Worm (Caenorhabditis elegans) whole organism, mixed stage, embryonic: Measurements from ENCODE around the gene C04C11.1.
"Not testable (repeated sequence)": the region's sequence is repeated elsewhere in the genome, so short reads cannot be mapped to it uniquely, and the experiment has no call there.

Experiments used
- M03D4.4 ChIP-seq: sonication (generic microtip); optimal IDR thresholded peaks from 2 replicates; lab custom pipeline; 2017; ENCODE audit warnings: mild to moderate bottlenecking, missing genetic modification characterization, missing compliant biosample characterization
- bed-3 ChIP-seq: fragments of 200-800 bp; sonication (Bioruptor generic); optimal IDR thresholded peaks from 3 replicates; lab custom pipeline; 2018; ENCODE audit warnings: mild to moderate bottlenecking, missing genetic modification characterization, moderate library complexity, missing compliant biosample characterization
- ceh-39 ChIP-seq: fragments of 150-350 bp; optimal IDR thresholded peaks from 2 replicates; lab custom pipeline; 2014; ENCODE audit warnings: missing biosample characterization, missing genetic modification characterization
- ceh-43 ChIP-seq: fragments of 200-800 bp; sonication (Bioruptor generic); optimal IDR thresholded peaks from 2 replicates; lab custom pipeline; 2018; ENCODE audit warnings: mild to moderate bottlenecking, missing genetic modification characterization, moderate library complexity, missing compliant biosample characterization
- ceh-83 ChIP-seq: fragments of 200-800 bp; sonication (Bioruptor generic); optimal IDR thresholded peaks from 2 replicates; lab custom pipeline; 2018; ENCODE audit warnings: mild to moderate bottlenecking, missing genetic modification characterization, missing compliant biosample characterization
- ces-1 ChIP-seq: fragments of 150-350 bp; optimal IDR thresholded peaks from 2 replicates; lab custom pipeline; 2014; ENCODE audit warnings: missing biosample characterization, missing genetic modification reagents, missing genetic modification characterization
- cnd-1 ChIP-seq: fragments of 200-800 bp; sonication (Bioruptor generic); optimal IDR thresholded peaks from 2 replicates; lab custom pipeline; 2018; ENCODE audit warnings: mild to moderate bottlenecking, missing genetic modification characterization, missing compliant biosample characterization
- elt-3 ChIP-seq: fragments of 150-350 bp; optimal IDR thresholded peaks from 2 replicates; lab custom pipeline; 2014; ENCODE audit warnings: missing biosample characterization, missing genetic modification characterization
- flh-1 ChIP-seq: fragments of 200-800 bp; sonication (Bioruptor generic); optimal IDR thresholded peaks from 2 replicates; lab custom pipeline; 2018; ENCODE audit warnings: mild to moderate bottlenecking, missing genetic modification characterization, moderate library complexity, missing compliant biosample characterization
- hlh-1 ChIP-seq: fragments of 150-350 bp; optimal IDR thresholded peaks from 2 replicates; lab custom pipeline; 2014; ENCODE audit warnings: missing biosample characterization, missing genetic modification reagents, missing genetic modification characterization
- lin-13 ChIP-seq: fragments of 150-350 bp; optimal IDR thresholded peaks from 2 replicates; lab custom pipeline; 2014; ENCODE audit warnings: missing biosample characterization, missing genetic modification characterization
- lin-32 ChIP-seq: fragments of 200-800 bp; sonication (Bioruptor generic); optimal IDR thresholded peaks from 2 replicates; lab custom pipeline; 2018; ENCODE audit warnings: mild to moderate bottlenecking, missing genetic modification characterization, missing compliant biosample characterization
- lsy-2 ChIP-seq: fragments of 150-350 bp; optimal IDR thresholded peaks from 2 replicates; lab custom pipeline; 2014; ENCODE audit warnings: missing biosample characterization, missing genetic modification characterization
- mab-5 ChIP-seq: fragments of 150-350 bp; optimal IDR thresholded peaks from 2 replicates; lab custom pipeline; 2014; ENCODE audit warnings: missing biosample characterization, missing genetic modification characterization
- mep-1 ChIP-seq: fragments of 150-350 bp; optimal IDR thresholded peaks from 2 replicates; lab custom pipeline; 2017; ENCODE audit warnings: missing biosample characterization, missing genetic modification reagents, missing genetic modification characterization, inconsistent platforms
- mls-2 ChIP-seq: sonication (generic microtip); optimal IDR thresholded peaks from 2 replicates; lab custom pipeline; 2016; ENCODE audit warnings: mild to moderate bottlenecking, missing genetic modification characterization, moderate library complexity, missing compliant biosample characterization
- nhr-237 ChIP-seq: fragments of 150-350 bp; optimal IDR thresholded peaks from 2 replicates; lab custom pipeline; 2014; ENCODE audit warnings: missing biosample characterization, missing genetic modification characterization
- pha-4 ChIP-seq: fragments of 150-350 bp; optimal IDR thresholded peaks from 2 replicates; lab custom pipeline; 2018; ENCODE audit warnings: missing biosample characterization, missing genetic modification reagents, missing genetic modification characterization
- snpc-4 ChIP-seq: fragments of 150-350 bp; optimal IDR thresholded peaks from 2 replicates; lab custom pipeline; 2014; ENCODE audit warnings: missing biosample characterization, missing genetic modification characterization
- sptf-1 ChIP-seq: sonication (generic microtip); optimal IDR thresholded peaks from 2 replicates; lab custom pipeline; 2017; ENCODE audit warnings: mild to moderate bottlenecking, missing genetic modification characterization, moderate library complexity, missing compliant biosample characterization
- tbx-8 ChIP-seq: fragments of 200-800 bp; sonication (Bioruptor generic); optimal IDR thresholded peaks from 2 replicates; lab custom pipeline; 2018; ENCODE audit warnings: mild to moderate bottlenecking, missing genetic modification characterization, moderate library complexity, missing compliant biosample characterization
- unc-120 ChIP-seq: sonication (generic microtip); optimal IDR thresholded peaks from 2 replicates; lab custom pipeline; 2017; ENCODE audit warnings: missing genetic modification characterization, missing compliant biosample characterization; ENCODE audit not compliant: poor library complexity, severe bottlenecking
- unc-39 ChIP-seq: fragments of 150-350 bp; optimal IDR thresholded peaks from 2 replicates; lab custom pipeline; 2014; ENCODE audit warnings: missing biosample characterization, missing genetic modification characterization
- unc-62 ChIP-seq: fragments of 150-350 bp; optimal IDR thresholded peaks from 2 replicates; lab custom pipeline; 2014; ENCODE audit warnings: missing biosample characterization, missing genetic modification reagents, missing genetic modification characterization
- zip-8 ChIP-seq: fragments of 150-350 bp; optimal IDR thresholded peaks from 2 replicates; lab custom pipeline; 2014; ENCODE audit warnings: missing biosample characterization, missing genetic modification characterization

Gene C04C11.1

DNA sequence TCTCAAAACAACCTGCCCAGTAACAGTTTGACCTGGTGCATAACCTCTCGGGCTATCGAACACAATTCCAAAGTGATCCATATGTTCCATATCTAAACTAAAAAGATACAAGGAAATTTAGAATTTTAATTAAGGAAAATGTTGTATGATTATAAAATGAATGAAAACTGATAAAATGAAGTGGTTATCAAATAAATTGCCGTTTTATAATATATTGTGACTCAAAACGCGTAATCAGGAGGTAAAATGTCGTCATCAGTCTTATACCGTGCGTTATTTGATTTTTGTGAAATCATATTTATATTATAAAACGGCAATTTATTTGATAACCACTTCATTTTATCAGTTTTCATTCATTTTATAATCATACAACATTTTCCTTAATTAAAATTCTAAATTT, 40.0 kb upstream of the C04C11.1 start, which contains the start of gene arrd-24:
TSS of gene arrd-24 (minus strand) at position 101 of the 400 bp plus-strand sequence.
- not testable (repeated sequence) for TF ChIP-seq bed-3; ceh-39 (tag; lab: Kevin White, UChicago); unc-62

DNA sequence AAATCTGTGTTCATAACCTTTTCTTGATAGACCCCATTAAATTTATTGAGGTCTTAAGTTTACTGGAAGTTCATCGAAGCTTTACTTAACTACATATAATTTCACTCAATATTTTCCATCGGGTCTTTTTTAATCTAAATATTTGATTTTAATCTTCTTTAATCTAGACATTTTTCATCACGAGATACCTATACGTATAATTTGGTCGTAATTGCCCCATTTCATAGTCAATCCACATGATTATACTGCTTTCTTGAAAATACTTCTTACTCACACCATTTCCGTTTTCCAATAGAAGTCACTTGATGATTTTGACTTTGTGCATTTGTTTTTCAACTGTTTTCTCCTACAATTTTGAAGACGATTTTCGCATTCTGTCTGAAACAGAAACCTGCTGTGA, 34.1 kb upstream of the C04C11.1 start, which contains the start of gene irld-24:
TSS of gene irld-24 (plus strand) at position 301 of the 400 bp plus-strand sequence.
- TF ChIP-seq M03D4.4 (tag; lab: Kevin White, UChicago), result no peak
- no peak for TF ChIP-seq ceh-39 (tag; lab: Kevin White, UChicago)
- no peak for TF ChIP-seq flh-1 (GFP tag; lab: Kevin White, UChicago)
- no peak for TF ChIP-seq mep-1 (tag; lab: Kevin White, UChicago)
- TF ChIP-seq unc-39, result no peak
- no peak for TF ChIP-seq ces-1 (GFP tag; lab: Kevin White, UChicago)
- no peak for TF ChIP-seq ceh-43 (GFP tag; lab: Kevin White, UChicago)
- TF ChIP-seq lin-32, result no peak
- TF ChIP-seq elt-3 (tag; lab: Kevin White, UChicago), result no peak

DNA sequence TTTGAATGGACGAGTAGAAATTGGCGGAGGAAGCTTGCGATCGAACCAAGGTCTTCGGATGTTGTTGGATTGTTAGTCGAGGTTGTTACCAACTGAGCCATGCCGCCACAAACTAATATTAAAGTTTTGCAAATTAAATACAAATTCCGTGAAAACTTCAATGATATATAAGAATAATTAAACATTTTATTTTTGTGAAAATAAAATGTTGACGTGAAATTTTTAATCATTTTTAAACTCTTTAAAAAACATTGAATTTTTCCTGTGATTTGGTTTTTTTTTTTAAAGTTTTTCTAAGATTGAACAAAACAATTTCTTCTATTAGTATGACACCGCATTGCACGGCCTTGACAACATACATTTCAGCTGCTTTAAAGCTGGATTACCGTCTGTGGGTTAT, 29.7 kb upstream of the C04C11.1 start, which contains the start of gene C31E10.11:
TSS of gene C31E10.11 (minus strand) at position 101 of the 400 bp plus-strand sequence.
- TF ChIP-seq bed-3, result no peak
- no peak for TF ChIP-seq tbx-8
- no peak for TF ChIP-seq zip-8
- no peak for TF ChIP-seq ceh-83 (GFP tag; lab: Kevin White, UChicago)
- TF ChIP-seq, all 35 proteins: peak for 0

DNA sequence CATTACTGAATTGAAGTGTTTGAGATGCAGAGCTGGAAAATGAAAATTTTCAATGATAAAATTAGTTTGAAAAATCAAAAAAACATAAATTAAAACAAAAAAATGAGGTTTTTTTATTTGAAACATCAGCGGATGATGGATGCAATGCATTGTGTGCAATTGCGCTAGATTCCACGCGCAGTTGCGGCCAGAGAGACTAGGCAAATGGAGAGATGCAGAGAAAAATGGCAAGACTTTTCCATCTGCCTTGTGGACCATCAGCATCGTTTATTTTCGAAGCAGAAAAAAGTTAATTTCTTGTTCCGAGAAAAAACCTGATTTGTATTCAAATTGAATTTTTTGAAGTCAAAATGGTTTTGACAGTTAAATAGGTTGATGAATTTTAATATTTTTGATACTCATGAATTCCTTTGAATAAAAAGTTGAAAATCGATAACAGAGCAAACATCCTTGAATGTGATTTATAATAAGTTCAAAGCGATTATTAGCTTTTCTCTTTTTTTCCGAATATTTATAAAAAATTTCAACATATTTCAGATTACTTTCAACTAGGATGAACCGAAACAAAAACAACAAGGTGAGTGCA, 24.5 kb upstream of the C04C11.1 start, which contains the start of the genes C31E10.5 and C31E10.6:
TSS of gene C31E10.5 (minus strand) at position 32 of the 586 bp plus-strand sequence.
TSS of gene C31E10.6 (plus strand) at position 536 of the 586 bp plus-strand sequence.
- TF ChIP-seq lin-13 (tag; lab: Kevin White, UChicago) (peak; percentile 39), unc-62 (no peak), ces-1 (GFP tag; lab: Kevin White, UChicago) (peak; percentile 25), cnd-1 (peak; percentile 1), ceh-83 (GFP tag; lab: Kevin White, UChicago) (no peak), snpc-4 (tag; lab: Kevin White, UChicago) (no peak), lsy-2 (peak; percentile 50), mls-2 (tag; lab: Kevin White, UChicago) (peak; percentile 23), mep-1 (tag; lab: Kevin White, UChicago) (peak; percentile 85), elt-3 (tag; lab: Kevin White, UChicago) (no peak), nhr-237 (tag; lab: Kevin White, UChicago) (peak; percentile 48)

DNA sequence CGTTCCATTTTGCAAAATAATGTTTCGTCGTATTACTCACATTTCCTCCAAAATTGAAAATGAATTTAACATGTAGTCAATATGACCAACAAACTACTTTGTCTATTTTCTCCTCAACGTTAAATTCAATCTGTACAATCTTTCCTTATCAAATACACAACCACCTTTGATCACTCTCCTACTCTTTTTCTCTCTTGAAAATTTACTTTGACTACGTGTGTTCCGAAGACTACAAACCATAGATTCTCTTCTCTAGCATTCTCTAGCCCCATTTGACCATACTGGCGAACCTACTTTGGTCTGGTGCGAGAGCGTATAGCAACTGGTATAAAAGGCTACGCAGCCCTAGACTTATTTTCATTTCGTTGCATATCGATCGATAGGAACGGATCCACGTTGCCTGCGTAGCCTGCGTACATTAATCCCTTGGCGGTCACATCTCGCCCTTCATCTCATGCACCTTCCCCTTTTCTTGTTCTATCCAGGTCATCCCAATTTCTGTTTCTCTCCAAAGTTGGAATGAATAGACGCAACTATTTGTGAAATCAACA, 20.1 kb upstream of the C04C11.1 start:
- no peak for TF ChIP-seq ceh-83 (GFP tag; lab: Kevin White, UChicago)
- TF ChIP-seq zip-8, result no peak
- TF ChIP-seq unc-120, result no peak
- no peak for TF ChIP-seq snpc-4 (tag; lab: Kevin White, UChicago)
- TF ChIP-seq sptf-1 (tag; lab: Kevin White, UChicago), result no peak
- TF ChIP-seq mab-5 (tag; lab: Kevin White, UChicago), result no peak
- TF ChIP-seq lsy-2, result no peak
- no peak for TF ChIP-seq ceh-43 (GFP tag; lab: Kevin White, UChicago)
- no peak for TF ChIP-seq hlh-1 (tag; lab: Kevin White, UChicago)
- no peak for TF ChIP-seq flh-1 (GFP tag; lab: Kevin White, UChicago)
- TF ChIP-seq bed-3, result no peak

DNA sequence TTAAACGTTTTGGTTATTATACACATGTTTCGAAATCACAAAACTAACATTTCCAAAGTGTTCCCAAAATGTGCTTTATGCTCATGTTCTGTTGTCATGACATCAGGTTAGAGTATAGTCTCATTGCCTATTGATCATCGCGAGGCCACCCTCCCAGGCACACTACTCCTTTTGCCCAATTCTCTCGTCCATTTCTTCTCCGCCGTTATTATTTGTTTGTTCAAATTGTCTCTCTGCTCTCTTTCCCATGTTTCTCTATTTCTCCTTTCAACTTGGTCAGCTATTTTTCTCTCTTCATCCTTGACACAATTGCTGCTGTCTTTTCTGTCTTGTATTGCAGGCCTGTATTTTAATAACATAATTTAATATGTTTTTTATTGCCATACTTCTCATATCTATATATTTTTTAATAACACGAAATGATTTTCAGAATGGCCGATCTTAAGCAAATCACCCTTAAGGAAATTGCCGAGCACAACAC, 18.9 kb upstream of the C04C11.1 start, which contains the start of gene cytb-5.1:
TSS of gene cytb-5.1 (plus strand) at position 431 of the 481 bp plus-strand sequence.
- TF ChIP-seq unc-120, result peak; percentile 15
- TF ChIP-seq elt-3 (tag; lab: Kevin White, UChicago), result no peak
- TF ChIP-seq ceh-83 (GFP tag; lab: Kevin White, UChicago), result peak; percentile 46
- TF ChIP-seq pha-4 (tag; lab: Kevin White, UChicago), result peak; percentile 44
- no peak for TF ChIP-seq mls-2 (tag; lab: Kevin White, UChicago)
- TF ChIP-seq mep-1 (tag; lab: Kevin White, UChicago), result peak; percentile 16
- no peak for TF ChIP-seq lin-13 (tag; lab: Kevin White, UChicago)
